Fruit fly (Drosophila melanogaster) whole organism, prepupa: ENCODE results near the gene CG6638.

Experiments
- CG16779 ChIP-seq: fragments of 200-800 bp; sonication (Bioruptor generic); optimal IDR thresholded peaks from 3 replicates; lab custom pipeline; 2017; ENCODE audit warnings: missing biosample characterization, mild to moderate bottlenecking, missing genetic modification characterization
- Hr39 ChIP-seq: fragments of 200-800 bp; sonication (Bioruptor generic); optimal IDR thresholded peaks from 2 replicates; lab custom pipeline; 2016; ENCODE audit warnings: missing biosample characterization, missing genetic modification characterization
- svp ChIP-seq: fragments of 200-800 bp; sonication (Bioruptor generic); peaks from one replicate; lab custom pipeline; 2016; ENCODE audit warnings: missing biosample characterization, missing genetic modification characterization

- TF ChIP-seq Hr39 (GFP tag; lab: Kevin White, UChicago) (peak; percentile 25), CG16779 (tag; lab: Kevin White, UChicago) (no peak), svp (GFP tag; lab: Kevin White, UChicago) (peak; percentile 81)
Measured at dm6 chr3L:8525691-8526421, 50.0 kb downstream of the CG6638 start.
